Fruit fly (Drosophila melanogaster) whole organism, embryonic: ENCODE data around the gene gNacalpha.

Source experiments
- ATbp ChIP-seq: fragments of 200-800 bp; sonication (Bioruptor generic); optimal IDR thresholded peaks from 2 replicates; lab custom pipeline; 2017; ENCODE audit warnings: missing biosample characterization, mild to moderate bottlenecking, missing genetic modification characterization, missing genetic modification reagents
- Blimp-1 ChIP-seq: fragments of 200-800 bp; sonication (Bioruptor generic); optimal IDR thresholded peaks from 3 replicates; lab custom pipeline; 2018; ENCODE audit warnings: missing biosample characterization, missing genetic modification characterization, mild to moderate bottlenecking, moderate library complexity, missing genetic modification reagents
- CG10267 ChIP-seq: fragments of 200-800 bp; sonication (Bioruptor generic); optimal IDR thresholded peaks from 2 replicates; lab custom pipeline; 2018; ENCODE audit warnings: missing biosample characterization, mild to moderate bottlenecking, missing genetic modification characterization, moderate library complexity
- CG12155 ChIP-seq: fragments of 200-800 bp; sonication (Bioruptor generic); optimal IDR thresholded peaks from 3 replicates; lab custom pipeline; 2016; ENCODE audit warnings: missing biosample characterization, missing genetic modification characterization
- CG14667 ChIP-seq: fragments of 200-800 bp; sonication (Bioruptor generic); IDR thresholded peaks from 2 replicates; pipeline ENCODE4 v1.3.6; 2022; ENCODE audit warnings: missing biosample characterization, missing genetic modification characterization
- CG1529 ChIP-seq: fragments of 200-800 bp; sonication (Bioruptor generic); optimal IDR thresholded peaks from 3 replicates; lab custom pipeline; 2018; ENCODE audit warnings: missing biosample characterization, missing genetic modification characterization
- CG17328 ChIP-seq: fragments of 200-800 bp; sonication (Bioruptor generic); IDR thresholded peaks from 2 replicates; pipeline ENCODE4 v1.3.6; 2022; ENCODE audit warnings: missing biosample characterization, missing genetic modification characterization
- CG17829 ChIP-seq: fragments of 200-800 bp; optimal IDR thresholded peaks from 2 replicates; lab custom pipeline; 2019; ENCODE audit warnings: missing biosample characterization, mild to moderate bottlenecking, missing genetic modification characterization, moderate library complexity
- CG1832 ChIP-seq: fragments of 200-800 bp; sonication (Bioruptor generic); optimal IDR thresholded peaks from 2 replicates; lab custom pipeline; 2017; ENCODE audit warnings: missing biosample characterization, mild to moderate bottlenecking, missing genetic modification characterization, inconsistent platforms
- CG18476 ChIP-seq: fragments of 200-800 bp; sonication (Bioruptor generic); optimal IDR thresholded peaks from 2 replicates; lab custom pipeline; 2016; ENCODE audit warnings: missing biosample characterization, mild to moderate bottlenecking, missing genetic modification characterization
- CG3065 ChIP-seq: fragments of 200-800 bp; sonication (Bioruptor generic); optimal IDR thresholded peaks from 2 replicates; lab custom pipeline; 2016; ENCODE audit warnings: missing biosample characterization, missing genetic modification characterization
- CG31441 ChIP-seq: fragments of 200-800 bp; sonication (Bioruptor generic); IDR thresholded peaks from 2 replicates; pipeline ENCODE4 v1.3.6; 2022; ENCODE audit warnings: missing biosample characterization, missing genetic modification characterization
- CG3407 ChIP-seq: fragments of 200-800 bp; sonication (Bioruptor generic); optimal IDR thresholded peaks from 2 replicates; lab custom pipeline; 2018; ENCODE audit warnings: missing biosample characterization, mild to moderate bottlenecking, missing genetic modification characterization
- CG4282 ChIP-seq: fragments of 200-800 bp; sonication (Bioruptor generic); optimal IDR thresholded peaks from 2 replicates; lab custom pipeline; 2016; ENCODE audit warnings: missing biosample characterization, missing genetic modification characterization
- CG8388 ChIP-seq: fragments of 200-800 bp; sonication (Bioruptor generic); optimal IDR thresholded peaks from 2 replicates; lab custom pipeline; 2019; ENCODE audit warnings: missing biosample characterization, mild to moderate bottlenecking, missing genetic modification characterization, moderate library complexity
- CG9727 ChIP-seq: fragments of 200-800 bp; sonication (Bioruptor generic); optimal IDR thresholded peaks from 3 replicates; lab custom pipeline; 2017; ENCODE audit warnings: missing biosample characterization, mild to moderate bottlenecking, missing genetic modification characterization
- CG9817 ChIP-seq: fragments of 200-800 bp; sonication (Bioruptor generic); optimal IDR thresholded peaks from 2 replicates; lab custom pipeline; 2018; ENCODE audit warnings: missing biosample characterization, mild to moderate bottlenecking, missing genetic modification characterization, moderate library complexity
- CoRest ChIP-seq: fragments of 200-800 bp; sonication (Bioruptor generic); optimal IDR thresholded peaks from 3 replicates; lab custom pipeline; 2018; ENCODE audit warnings: missing biosample characterization, mild to moderate bottlenecking, missing genetic modification characterization, moderate library complexity
- E2f2 ChIP-seq: fragments of 200-800 bp; sonication (Bioruptor generic); IDR thresholded peaks from 2 replicates; pipeline ENCODE4 v1.3.6; 2022; ENCODE audit warnings: missing biosample characterization, missing genetic modification characterization
- Hey ChIP-seq: fragments of 200-800 bp; sonication (Bioruptor generic); optimal IDR thresholded peaks from 3 replicates; lab custom pipeline; 2018; ENCODE audit warnings: missing biosample characterization, mild to moderate bottlenecking, missing genetic modification characterization
- NC2α ChIP-seq: fragments of 200-800 bp; sonication (Bioruptor generic); optimal IDR thresholded peaks from 2 replicates; lab custom pipeline; 2016; ENCODE audit warnings: missing biosample characterization, missing genetic modification characterization
- Nf-YB ChIP-seq: fragments of 200-800 bp; sonication (Bioruptor generic); optimal IDR thresholded peaks from 3 replicates; lab custom pipeline; 2019; ENCODE audit warnings: missing biosample characterization, mild to moderate bottlenecking, missing genetic modification characterization, moderate library complexity
- Oli ChIP-seq: fragments of 200-800 bp; sonication (Bioruptor generic); optimal IDR thresholded peaks from 2 replicates; lab custom pipeline; 2018; ENCODE audit warnings: missing biosample characterization, mild to moderate bottlenecking, missing genetic modification characterization, moderate library complexity
- Ptx1 ChIP-seq: fragments of 200-800 bp; sonication (Bioruptor generic); IDR thresholded peaks from 2 replicates; pipeline ENCODE4 v1.3.6; 2022; ENCODE audit warnings: missing biosample characterization, missing genetic modification characterization
- Sox102F ChIP-seq: fragments of 200-800 bp; sonication (Bioruptor generic); optimal IDR thresholded peaks from 2 replicates; lab custom pipeline; 2018; ENCODE audit warnings: missing biosample characterization, mild to moderate bottlenecking, missing genetic modification characterization, moderate library complexity
- Ssrp ChIP-seq: fragments of 200-800 bp; sonication (Bioruptor generic); optimal IDR thresholded peaks from 2 replicates; lab custom pipeline; 2018; ENCODE audit warnings: missing biosample characterization, mild to moderate bottlenecking, missing genetic modification characterization, moderate library complexity
- aop ChIP-seq: fragments of 200-800 bp; sonication (Bioruptor generic); IDR thresholded peaks from 2 replicates; pipeline ENCODE4 v1.3.6; 2022; ENCODE audit warnings: missing biosample characterization, missing genetic modification characterization
- az2 ChIP-seq: fragments of 200-800 bp; sonication (Bioruptor generic); optimal IDR thresholded peaks from 3 replicates; lab custom pipeline; 2016; ENCODE audit warnings: missing biosample characterization, missing genetic modification characterization
- dpn ChIP-seq, 2 experiments: fragments of 200-800 bp; sonication (Bioruptor generic); optimal IDR thresholded peaks; 3 replicates each; lab custom pipeline; 2016; ENCODE audit warnings: missing biosample characterization in 2 of 2, missing genetic modification characterization in 2 of 2
- dysf ChIP-seq: fragments of 200-800 bp; sonication (Bioruptor generic); IDR thresholded peaks from 3 replicates; pipeline ENCODE4 v1.3.6; 2022; ENCODE audit warnings: missing biosample characterization, missing genetic modification characterization
- fd102C ChIP-seq: fragments of 200-800 bp; sonication (Bioruptor generic); optimal IDR thresholded peaks from 2 replicates; lab custom pipeline; 2018; ENCODE audit warnings: missing biosample characterization, mild to moderate bottlenecking, missing genetic modification characterization, moderate library complexity
- grau ChIP-seq: fragments of 200-800 bp; optimal IDR thresholded peaks from 3 replicates; lab custom pipeline; 2019; ENCODE audit warnings: missing biosample characterization, mild to moderate bottlenecking, missing genetic modification characterization, moderate library complexity
- her ChIP-seq: fragments of 200-800 bp; sonication (Bioruptor generic); optimal IDR thresholded peaks from 2 replicates; lab custom pipeline; 2016; ENCODE audit warnings: missing biosample characterization, missing genetic modification characterization
- lmd ChIP-seq: fragments of 200-800 bp; sonication (Bioruptor generic); IDR thresholded peaks from 2 replicates; pipeline ENCODE4 v1.3.6; 2022; ENCODE audit warnings: missing biosample characterization, missing genetic modification characterization
- lola ChIP-seq, 3 experiments: fragments of >200 bp in 2 of 3; fragments of 200-800 bp in 1 of 3; sonication (Bioruptor generic) in 1 of 3; optimal IDR thresholded peaks; 2 replicates each; lab custom pipeline; 2017 to 2019; ENCODE audit warnings: missing biosample characterization in 3 of 3, missing genetic modification characterization in 3 of 3, mild to moderate bottlenecking in 1 of 3, moderate library complexity in 1 of 3
- nmo ChIP-seq: fragments of 200-800 bp; sonication (Bioruptor generic); optimal IDR thresholded peaks from 2 replicates; lab custom pipeline; 2018; ENCODE audit warnings: missing biosample characterization, mild to moderate bottlenecking, missing genetic modification characterization, moderate library complexity
- onecut ChIP-seq: fragments of 200-800 bp; sonication (Bioruptor generic); IDR thresholded peaks from 2 replicates; pipeline ENCODE4 v1.3.6; 2022; ENCODE audit warnings: missing biosample characterization, missing genetic modification characterization
- org-1 ChIP-seq: fragments of 200-800 bp; sonication (Bioruptor generic); optimal IDR thresholded peaks from 2 replicates; lab custom pipeline; 2017; ENCODE audit warnings: missing biosample characterization, missing genetic modification characterization
- pita ChIP-seq: fragments of 200-800 bp; sonication (Bioruptor generic); optimal IDR thresholded peaks from 2 replicates; lab custom pipeline; 2017; ENCODE audit warnings: missing biosample characterization, mild to moderate bottlenecking, missing genetic modification characterization
- prd ChIP-seq, 3 experiments: fragments of >200 bp in 2 of 3; fragments of 200-800 bp in 1 of 3; sonication (Bioruptor generic) in 1 of 3; optimal IDR thresholded peaks in 2 of 3; IDR thresholded peaks in 1 of 3; 2 replicates in 2 of 3; 3 replicates in 1 of 3; pipeline versions ENCODE4 v1.3.6 to Lab custom; 2017 to 2022; ENCODE audit warnings: missing biosample characterization in 1 of 3, missing genetic modification characterization in 1 of 3
- ranshi ChIP-seq: fragments of 200-800 bp; sonication (Bioruptor generic); IDR thresholded peaks from 2 replicates; pipeline ENCODE4 v1.3.6; 2022; ENCODE audit warnings: missing biosample characterization, missing genetic modification characterization
- slp2 ChIP-seq: fragments of 200-800 bp; sonication (Bioruptor generic); optimal IDR thresholded peaks from 2 replicates; lab custom pipeline; 2016; ENCODE audit warnings: missing biosample characterization, missing genetic modification characterization
- sob ChIP-seq: fragments of 200-800 bp; sonication (Bioruptor generic); IDR thresholded peaks from 2 replicates; pipeline ENCODE4 v1.3.6; 2022; ENCODE audit warnings: missing biosample characterization, missing genetic modification characterization
- sr ChIP-seq: fragments of 200-800 bp; sonication (Bioruptor generic); IDR thresholded peaks from 3 replicates; pipeline ENCODE4 v1.3.6; 2022; ENCODE audit warnings: missing biosample characterization, missing genetic modification characterization
- twi ChIP-seq: fragments of 200-800 bp; optimal IDR thresholded peaks from 2 replicates; lab custom pipeline; 2019; ENCODE audit warnings: missing biosample characterization, mild to moderate bottlenecking, missing genetic modification characterization, moderate library complexity
- zen ChIP-seq: fragments of 200-800 bp; sonication (Bioruptor generic); optimal IDR thresholded peaks from 3 replicates; lab custom pipeline; 2018; ENCODE audit warnings: missing biosample characterization, mild to moderate bottlenecking, missing genetic modification characterization, moderate library complexity
- zfh1 ChIP-seq: fragments of 200-800 bp; sonication (Bioruptor generic); IDR thresholded peaks from 3 replicates; pipeline ENCODE4 v1.3.6; 2022; ENCODE audit warnings: missing biosample characterization, missing genetic modification characterization

The gNacalpha gene

DNA sequence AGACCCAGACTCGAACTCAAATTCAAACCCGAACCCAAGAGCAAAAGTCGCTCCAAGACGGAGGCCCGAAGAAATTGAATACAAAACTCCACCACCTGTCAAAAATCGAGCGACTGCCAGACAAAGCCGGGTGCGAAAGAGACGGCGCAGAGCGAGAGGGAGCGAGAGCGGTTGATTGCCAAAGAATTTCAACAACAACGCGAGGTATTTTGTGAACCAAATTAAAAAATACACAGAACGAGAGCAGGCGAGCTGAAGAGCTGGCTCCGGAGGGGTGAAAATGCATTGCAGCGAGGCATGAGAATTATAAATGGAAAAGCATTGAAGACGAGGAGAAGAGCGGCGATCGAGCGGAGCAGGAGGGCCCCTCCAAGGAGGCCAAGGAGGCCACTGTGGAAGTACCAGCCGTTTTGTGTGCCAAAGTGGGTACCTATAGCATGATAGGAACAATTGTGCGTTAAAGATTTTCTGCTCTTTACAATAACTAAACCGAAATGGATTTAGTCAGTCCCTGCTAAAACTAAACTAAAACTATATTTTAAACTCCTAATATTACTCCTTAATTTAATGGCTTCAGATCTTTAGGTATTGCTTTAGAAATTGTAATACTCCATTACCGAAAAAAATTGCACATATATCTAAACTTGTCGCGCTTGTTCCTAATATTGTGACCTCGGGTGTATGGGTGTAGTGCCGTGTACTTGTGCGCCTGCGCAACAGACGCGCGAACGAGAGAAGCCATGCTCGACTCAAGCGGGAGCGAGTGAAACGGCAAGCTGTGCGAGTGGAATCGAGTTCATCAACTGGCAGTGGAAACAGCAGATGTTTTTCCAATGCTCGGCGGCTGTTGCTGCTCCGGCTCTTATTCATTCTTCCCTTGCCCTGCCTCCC lies 25.7 kb downstream of the gNacalpha start (continued):
- TF ChIP-seq twi (tag; lab: Kevin White, UChicago) = peak; percentile 94
- no peak for TF ChIP-seq lmd (GFP tag; lab: Robert Waterston, UW)
- TF ChIP-seq NC2α (GFP tag; lab: Kevin White, UChicago) = no peak
- peak; percentile 48 for TF ChIP-seq az2 (GFP tag; lab: Kevin White, UChicago)
- 0 out of 2 replicates have a peak, but pooled peaks have one; percentile 12 for TF ChIP-seq E2f2 (GFP tag; lab: Robert Waterston, UW)
- no peak for TF ChIP-seq sr
- TF ChIP-seq Oli = peak; percentile 64
- TF ChIP-seq Sox102F (GFP tag; lab: Kevin White, UChicago) = peak; percentile 21
- no peak for TF ChIP-seq Hey (tag; lab: Kevin White, UChicago)
- TF ChIP-seq dpn (GFP tag; optimal IDR thresholded peaks at IDR 0.05; lab: Kevin White, UChicago) = peak in 1 of 2 experiments; percentile 14
- no peak for TF ChIP-seq pita (GFP tag; lab: Kevin White, UChicago)
- no peak for TF ChIP-seq her (GFP tag; lab: Kevin White, UChicago)
- peak; percentile 37; the same call in 1 of the 3 replicates for TF ChIP-seq zfh1 (GFP tag; lab: Robert Waterston, UW)
- TF ChIP-seq CG9727 (GFP tag; lab: Kevin White, UChicago) = peak; percentile 82
- TF ChIP-seq CG1529 (GFP tag; lab: Kevin White, UChicago) = peak; percentile 27
- peak; percentile 31; the same call in 1 of the 2 replicates for TF ChIP-seq sob (GFP tag; lab: Robert Waterston, UW)
- peak; percentile 53 for TF ChIP-seq grau
- TF ChIP-seq dysf (GFP tag; lab: Robert Waterston, UW) = 0 out of 3 replicates have a peak, but pooled peaks have one; percentile 12
- TF ChIP-seq CG18476 (GFP tag; lab: Kevin White, UChicago) = peak; percentile 11
- TF ChIP-seq prd (optimal IDR thresholded peaks at IDR 0.05; lab: Kevin White, UChicago) = no peak
- TF ChIP-seq prd (GFP tag; IDR thresholded peaks at IDR 0.05; lab: Robert Waterston, UW) = peak; percentile 13; the same call in 1 of the 3 replicates
- peak; percentile 7 for TF ChIP-seq slp2
- peak; percentile 4 for TF ChIP-seq zen (tag; lab: Kevin White, UChicago)
- TF ChIP-seq CoRest = peak; percentile 56
- TF ChIP-seq lola (GFP tag; optimal IDR thresholded peaks at IDR 0.05; lab: Kevin White, UChicago) = peak in 1 of 3 experiments; percentile 88
- TF ChIP-seq org-1 (GFP tag; lab: Kevin White, UChicago) = peak; percentile 41
- peak; percentile 45 for TF ChIP-seq CG8388 (GFP tag; lab: Kevin White, UChicago)
- TF ChIP-seq ranshi = peak; percentile 31; the same call in 1 of the 2 replicates
- peak; percentile 39 for TF ChIP-seq fd102C
- TF ChIP-seq CG14667 (GFP tag; lab: Robert Waterston, UW) = no peak
- TF ChIP-seq CG12155 (GFP tag; lab: Kevin White, UChicago) = peak; percentile 39
- TF ChIP-seq CG3065 (GFP tag; lab: Kevin White, UChicago) = no peak
- TF ChIP-seq CG9817 (tag; lab: Kevin White, UChicago) = no peak
- peak; percentile 34 for TF ChIP-seq Blimp-1 (GFP tag; lab: Kevin White, UChicago)
- peak; percentile 84 for TF ChIP-seq CG1832 (GFP tag; lab: Kevin White, UChicago)
- peak; percentile 50 for TF ChIP-seq onecut (GFP tag; lab: Robert Waterston, UW)
- no peak for TF ChIP-seq aop
- peak; percentile 67 for TF ChIP-seq CG10267 (tag; lab: Kevin White, UChicago)
- TF ChIP-seq CG4282 (GFP tag; lab: Kevin White, UChicago) = no peak
- peak; percentile 47 for TF ChIP-seq Ssrp (tag; lab: Kevin White, UChicago)
- peak; percentile 60 for TF ChIP-seq nmo (GFP tag; lab: Kevin White, UChicago)
- peak; percentile 10; the same call in 1 of the 2 replicates for TF ChIP-seq CG17328 (GFP tag; lab: Robert Waterston, UW)
- TF ChIP-seq ATbp (GFP tag; lab: Kevin White, UChicago) = peak; percentile 30
- TF ChIP-seq CG31441 (GFP tag; lab: Robert Waterston, UW) = peak; percentile 76
- TF ChIP-seq Ptx1 (GFP tag; lab: Robert Waterston, UW) = no peak
- TF ChIP-seq CG3407 = peak; percentile 18
- TF ChIP-seq Nf-YB (GFP tag; lab: Kevin White, UChicago) = peak; percentile 12
- peak; percentile 57 for TF ChIP-seq CG17829 (tag; lab: Kevin White, UChicago)
